Fruit fly (Drosophila melanogaster): ENCODE measurements around the gene Nplp4.

dm6 chr2L:1967301-1967700, 40.9 kb upstream of the Nplp4 start:
- no peak for TF ChIP-seq D1 (tag; optimal IDR thresholded peaks at IDR 0.05)
- TF ChIP-seq Snoo (tag; optimal IDR thresholded peaks at IDR 0.05) = no peak
- no peak for TF ChIP-seq CG14655 (GFP tag; optimal IDR thresholded peaks at IDR 0.05)
- TF ChIP-seq CG17806 (tag; optimal IDR thresholded peaks at IDR 0.05) = no peak
- no peak for TF ChIP-seq CG32121 (GFP tag; IDR thresholded peaks at IDR 0.05)
- TF ChIP-seq gl (tag; optimal IDR thresholded peaks at IDR 0.05) = no peak
- TF ChIP-seq EcR (GFP tag; optimal IDR thresholded peaks at IDR 0.05) = no peak
- no peak for TF ChIP-seq Pif1B (GFP tag; optimal IDR thresholded peaks at IDR 0.05)

All from whole organism, pupa.